Worm (Caenorhabditis elegans): ENCODE measurements around the gene lin-3.

lin-3 gene

DNA sequence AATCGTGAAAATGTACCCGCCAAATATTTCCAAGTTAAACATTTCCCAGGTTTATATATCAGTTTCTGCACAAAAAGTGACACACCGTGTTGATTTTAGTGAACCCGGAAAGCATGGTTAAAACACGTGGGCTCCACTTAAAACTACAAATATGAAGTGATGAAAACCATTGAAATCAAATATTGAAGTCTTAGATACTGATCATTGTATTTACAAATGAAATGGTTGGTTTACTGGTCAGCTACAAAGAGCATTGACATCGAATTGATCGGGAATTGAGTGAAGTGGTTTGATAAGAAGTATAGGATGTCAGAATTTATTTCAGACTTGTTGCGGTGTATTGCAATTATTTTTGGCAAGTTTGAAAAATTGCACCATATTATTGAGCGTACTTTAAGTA, 24.7 kb upstream of the lin-3 start, which contains the start of gene hrg-5:
TSS of gene hrg-5 (minus strand) at position 17 of the 400 bp plus-strand sequence.
- TF ChIP-seq T23F11.4 (GFP tag; optimal IDR thresholded peaks at IDR 0.05), result no peak
- TF ChIP-seq F13H6.1 (tag; optimal IDR thresholded peaks at IDR 0.05), result no peak
- TF ChIP-seq nhr-232 (tag; optimal IDR thresholded peaks at IDR 0.05), result no peak
- no peak for TF ChIP-seq ceh-31 (tag; optimal IDR thresholded peaks at IDR 0.05)
- no peak for TF ChIP-seq ceh-34 (tag; optimal IDR thresholded peaks at IDR 0.05)
- TF ChIP-seq zip-5 (tag; optimal IDR thresholded peaks at IDR 0.05), result no peak
- no peak for TF ChIP-seq npax-4 (tag; optimal IDR thresholded peaks at IDR 0.05)

DNA sequence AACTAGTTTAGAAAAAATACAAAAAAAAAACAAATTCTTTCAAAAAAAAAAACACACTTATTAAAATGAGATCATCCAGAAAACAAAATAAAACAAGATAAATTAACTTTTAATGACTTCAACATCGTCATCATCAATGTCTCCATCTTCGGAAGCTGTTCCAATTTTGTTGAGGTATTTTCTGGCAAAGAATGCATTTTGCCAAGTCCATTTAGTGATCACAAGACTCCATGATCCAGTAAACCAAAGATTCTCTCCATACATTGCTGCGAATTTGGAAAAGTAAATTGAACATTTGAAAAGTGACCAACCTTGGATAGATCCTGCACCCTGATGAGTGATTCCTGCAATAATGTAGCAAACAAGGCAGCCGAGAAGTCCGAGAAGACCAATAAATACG, 24.0 kb upstream of the lin-3 start:
- no peak for TF ChIP-seq K02D7.2 (tag; optimal IDR thresholded peaks at IDR 0.05)
- TF ChIP-seq che-1 (tag; optimal IDR thresholded peaks at IDR 0.05), result no peak
- TF ChIP-seq hlh-6 (tag; optimal IDR thresholded peaks at IDR 0.05), result no peak
- no peak for TF ChIP-seq ztf-16 (tag; optimal IDR thresholded peaks at IDR 0.05)
- TF ChIP-seq unc-55 (GFP tag; optimal IDR thresholded peaks at IDR 0.05), result no peak
- TF ChIP-seq K09A11.1 (tag; optimal IDR thresholded peaks at IDR 0.05; ENCODE audit: insufficient read depth), result no peak
- no peak for TF ChIP-seq C08G9.2 (tag; optimal IDR thresholded peaks at IDR 0.05)
- TF ChIP-seq hlh-15 (tag; optimal IDR thresholded peaks at IDR 0.05), result no peak
- no peak for TF ChIP-seq ref-2 (tag; optimal IDR thresholded peaks at IDR 0.05)
- TF ChIP-seq ceh-34 (tag; optimal IDR thresholded peaks at IDR 0.05), result no peak
- no peak for TF ChIP-seq C38D4.7 (GFP tag; optimal IDR thresholded peaks at IDR 0.05)
- TF ChIP-seq ceh-18 (tag; optimal IDR thresholded peaks at IDR 0.05), result no peak
- no peak for TF ChIP-seq ceh-24 (tag; optimal IDR thresholded peaks at IDR 0.05)
- TF ChIP-seq Y22D7AL.16 (tag; optimal IDR thresholded peaks at IDR 0.05), result no peak
- no peak for TF ChIP-seq odd-2 (tag; optimal IDR thresholded peaks at IDR 0.05)
- no peak for TF ChIP-seq pha-2 (tag; optimal IDR thresholded peaks at IDR 0.05)
- TF ChIP-seq fax-1 (tag; optimal IDR thresholded peaks at IDR 0.05), result no peak

- TF ChIP-seq pag-3 (tag; optimal IDR thresholded peaks at IDR 0.05; ENCODE audit: borderline replicate concordance) (no peak), ceh-9 (tag; optimal IDR thresholded peaks at IDR 0.05) (no peak), odd-2 (tag; optimal IDR thresholded peaks at IDR 0.05) (no peak), hlh-8 (tag; optimal IDR thresholded peaks at IDR 0.05) (no peak), pax-1 (tag; optimal IDR thresholded peaks at IDR 0.05) (no peak), dmd-4 (tag; optimal IDR thresholded peaks at IDR 0.05; ENCODE audit: borderline replicate concordance) (no peak), lin-11 (tag; optimal IDR thresholded peaks at IDR 0.05) (no peak), ceh-45 (GFP tag; IDR thresholded peaks at IDR 0.05) (no peak), C08G9.2 (tag; optimal IDR thresholded peaks at IDR 0.05) (no peak), eyg-1 (tag; optimal IDR thresholded peaks at IDR 0.05) (no peak), unc-3 (GFP tag; conservative IDR thresholded peaks at IDR 0.05) (no peak), unc-3 (tag; optimal IDR thresholded peaks at IDR 0.05) (no peak), pha-4 (tag; optimal IDR thresholded peaks at IDR 0.05) (no peak), ets-4 (tag; optimal IDR thresholded peaks at IDR 0.05) (no peak), gmeb-2 (tag; optimal IDR thresholded peaks at IDR 0.05) (no peak), nhr-232 (tag; optimal IDR thresholded peaks at IDR 0.05) (no peak)
Measured at ce11 chrIV:11030893-11031292, 23.2 kb upstream of the lin-3 start, which contains the start of gene hrg-4. hrg-4 (minus strand) TSS chrIV:11030993.

ce11 chrIV:11031640-11032039, 22.5 kb upstream of the lin-3 start:
- no peak for TF ChIP-seq Y22D7AL.16 (tag; optimal IDR thresholded peaks at IDR 0.05)

DNA sequence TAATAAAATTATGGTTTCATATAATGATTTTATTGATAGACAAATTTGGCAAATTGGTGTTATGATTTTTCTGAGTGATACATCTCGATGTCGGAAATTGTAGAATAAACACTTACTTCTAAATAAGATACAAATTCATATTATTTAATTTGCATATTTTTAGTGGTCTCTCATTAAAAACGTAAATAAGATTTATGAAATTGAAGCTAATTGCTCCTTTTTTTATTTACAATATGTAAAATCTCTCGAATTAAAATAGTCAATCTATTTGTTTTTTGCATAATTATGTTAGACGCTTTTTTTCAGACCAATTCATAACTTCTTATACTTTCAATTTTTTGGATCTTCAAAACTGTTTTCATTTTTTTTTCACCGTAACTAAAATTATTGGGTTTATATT, 21.8 kb upstream of the lin-3 start, which contains the start of gene hrg-6:
TSS of gene hrg-6 (plus strand) at position 301 of the 400 bp plus-strand sequence.
- TF ChIP-seq sox-4 (tag; optimal IDR thresholded peaks at IDR 0.05), result no peak
- TF ChIP-seq pag-3 (tag; optimal IDR thresholded peaks at IDR 0.05; ENCODE audit: borderline replicate concordance), result no peak
- TF ChIP-seq Y22D7AL.16 (tag; optimal IDR thresholded peaks at IDR 0.05), result no peak
- TF ChIP-seq ceh-19 (GFP tag; optimal IDR thresholded peaks at IDR 0.05), result no peak
- TF ChIP-seq ceh-30 (tag; optimal IDR thresholded peaks at IDR 0.05), result no peak
- TF ChIP-seq hlh-30 (tag; optimal IDR thresholded peaks at IDR 0.05; ENCODE audit: insufficient read depth), result no peak
- no peak for TF ChIP-seq ets-4 (tag; optimal IDR thresholded peaks at IDR 0.05)
